Fruit fly (Drosophila melanogaster) whole organism, prepupa: Measurements from ENCODE around the gene Ance-2.
A peak's percentile ranks its signal among the peaks of the same experiment; 100 is the strongest.

Experiments used
- Blimp-1 ChIP-seq: fragments of 200-800 bp; sonication (Bioruptor generic); optimal IDR thresholded peaks from 3 replicates; lab custom pipeline; 2017; ENCODE audit warnings: missing biosample characterization, missing genetic modification characterization, mild to moderate bottlenecking, moderate library complexity, missing genetic modification reagents
- CG10631 ChIP-seq: fragments of 200-800 bp; sonication (Bioruptor generic); optimal IDR thresholded peaks from 2 replicates; lab custom pipeline; 2016; ENCODE audit warnings: missing biosample characterization, missing genetic modification characterization
- CG10669 ChIP-seq: fragments of 200-800 bp; sonication (Bioruptor generic); optimal IDR thresholded peaks from 3 replicates; lab custom pipeline; 2018; ENCODE audit warnings: missing biosample characterization, mild to moderate bottlenecking, missing genetic modification characterization, moderate library complexity
- CG11294 ChIP-seq: fragments of 200-800 bp; sonication (Bioruptor generic); IDR thresholded peaks from 2 replicates; pipeline ENCODE4 v1.3.6; 2022; ENCODE audit warnings: missing biosample characterization, missing genetic modification characterization
- CG11902 ChIP-seq: fragments of 200-800 bp; sonication (Bioruptor generic); optimal IDR thresholded peaks from 3 replicates; lab custom pipeline; 2016; ENCODE audit warnings: missing biosample characterization, missing genetic modification characterization
- CG15336 ChIP-seq: fragments of 200-800 bp; sonication (Bioruptor generic); IDR thresholded peaks from 2 replicates; pipeline ENCODE4 v1.3.6; 2022; ENCODE audit warnings: missing biosample characterization, missing genetic modification characterization
- CG1621 ChIP-seq: fragments of 200-800 bp; sonication (Bioruptor generic); optimal IDR thresholded peaks from 3 replicates; lab custom pipeline; 2018; ENCODE audit warnings: missing biosample characterization, mild to moderate bottlenecking, missing genetic modification characterization
- CG3032 ChIP-seq: fragments of 200-800 bp; optimal IDR thresholded peaks from 2 replicates; lab custom pipeline; 2019; ENCODE audit warnings: missing biosample characterization, mild to moderate bottlenecking, missing genetic modification characterization, moderate library complexity
- CG31627 ChIP-seq: fragments of 200-800 bp; sonication (Bioruptor generic); optimal IDR thresholded peaks from 3 replicates; lab custom pipeline; 2016; ENCODE audit warnings: missing biosample characterization, missing genetic modification characterization
- CG3919 ChIP-seq: fragments of 200-800 bp; sonication (Bioruptor generic); optimal IDR thresholded peaks from 3 replicates; lab custom pipeline; 2016; ENCODE audit warnings: missing biosample characterization, missing genetic modification characterization
- CG6163 ChIP-seq: fragments of 200-800 bp; sonication (Bioruptor generic); IDR thresholded peaks from 3 replicates; pipeline ENCODE4 v1.3.6; 2022; ENCODE audit warnings: missing biosample characterization, missing genetic modification characterization
- CG6276 ChIP-seq: fragments of 200-800 bp; sonication (Bioruptor generic); optimal IDR thresholded peaks from 2 replicates; lab custom pipeline; 2017; ENCODE audit warnings: missing biosample characterization, mild to moderate bottlenecking, missing genetic modification characterization
- CG6854 ChIP-seq: fragments of 200-800 bp; sonication (Bioruptor generic); optimal IDR thresholded peaks from 2 replicates; lab custom pipeline; 2017; ENCODE audit warnings: missing biosample characterization, mild to moderate bottlenecking, missing genetic modification characterization
- CG7368 ChIP-seq: fragments of 200-800 bp; sonication (Bioruptor generic); optimal IDR thresholded peaks from 3 replicates; lab custom pipeline; 2016; ENCODE audit warnings: missing biosample characterization, missing genetic modification characterization
- CG8119 ChIP-seq: fragments of 200-800 bp; sonication (Bioruptor generic); IDR thresholded peaks from 3 replicates; pipeline ENCODE4 v1.3.6; 2022; ENCODE audit warnings: missing biosample characterization, missing genetic modification characterization
- CG8319 ChIP-seq: fragments of 200-800 bp; sonication (Bioruptor generic); optimal IDR thresholded peaks from 3 replicates; lab custom pipeline; 2016; ENCODE audit warnings: missing biosample characterization, missing genetic modification characterization
- CG9139 ChIP-seq: fragments of 200-800 bp; sonication (Bioruptor generic); optimal IDR thresholded peaks from 3 replicates; lab custom pipeline; 2017; ENCODE audit warnings: missing biosample characterization, mild to moderate bottlenecking, missing genetic modification characterization
- Eip75B ChIP-seq: fragments of 200-800 bp; sonication (Bioruptor generic); optimal IDR thresholded peaks from 3 replicates; lab custom pipeline; 2016; ENCODE audit warnings: missing biosample characterization, missing genetic modification characterization
- Eip78C ChIP-seq: fragments of 200-800 bp; sonication (Bioruptor generic); peaks from one replicate; lab custom pipeline; 2016; ENCODE audit warnings: missing biosample characterization, missing genetic modification characterization
- Eip93F ChIP-seq: fragments of 200-800 bp; sonication (Bioruptor generic); optimal IDR thresholded peaks from 2 replicates; lab custom pipeline; 2016; ENCODE audit warnings: missing biosample characterization, mild to moderate bottlenecking, missing genetic modification characterization
- Ets21C ChIP-seq: fragments of 200-800 bp; sonication (Bioruptor generic); optimal IDR thresholded peaks from 3 replicates; lab custom pipeline; 2016; ENCODE audit warnings: missing biosample characterization, missing genetic modification characterization
- Ets96B ChIP-seq: fragments of 200-800 bp; optimal IDR thresholded peaks from 2 replicates; lab custom pipeline; 2019; ENCODE audit warnings: missing biosample characterization, mild to moderate bottlenecking, missing genetic modification characterization, moderate library complexity
- Hr39 ChIP-seq: fragments of 200-800 bp; sonication (Bioruptor generic); optimal IDR thresholded peaks from 2 replicates; lab custom pipeline; 2016; ENCODE audit warnings: missing biosample characterization, missing genetic modification characterization
- Hr4 ChIP-seq: fragments of 200-800 bp; sonication (Bioruptor generic); optimal IDR thresholded peaks from 3 replicates; lab custom pipeline; 2016; ENCODE audit warnings: missing biosample characterization, missing genetic modification characterization
- OdsH ChIP-seq: fragments of 200-800 bp; sonication (Bioruptor generic); optimal IDR thresholded peaks from 3 replicates; lab custom pipeline; 2016; ENCODE audit warnings: missing biosample characterization, missing genetic modification characterization
- Smox ChIP-seq: fragments of 200-800 bp; sonication (Bioruptor generic); optimal IDR thresholded peaks from 3 replicates; lab custom pipeline; 2016; ENCODE audit warnings: missing biosample characterization, missing genetic modification characterization
- Sox102F ChIP-seq: fragments of 200-800 bp; sonication (Bioruptor generic); optimal IDR thresholded peaks from 2 replicates; lab custom pipeline; 2016; ENCODE audit warnings: missing biosample characterization, mild to moderate bottlenecking, missing genetic modification characterization
- Sox14 ChIP-seq: fragments of 200-800 bp; sonication (Bioruptor generic); optimal IDR thresholded peaks from 3 replicates; lab custom pipeline; 2016; ENCODE audit warnings: missing biosample characterization, missing genetic modification characterization
- Sox15 ChIP-seq: fragments of 200-800 bp; sonication (Bioruptor generic); optimal IDR thresholded peaks from 3 replicates; lab custom pipeline; 2016; ENCODE audit warnings: missing biosample characterization, missing genetic modification characterization
- achi ChIP-seq: fragments of 200-800 bp; sonication (Bioruptor generic); optimal IDR thresholded peaks from 3 replicates; lab custom pipeline; 2016; ENCODE audit warnings: missing biosample characterization, missing genetic modification characterization
- acj6 ChIP-seq: fragments of 200-800 bp; sonication (Bioruptor generic); optimal IDR thresholded peaks from 3 replicates; lab custom pipeline; 2016; ENCODE audit warnings: missing biosample characterization, missing genetic modification characterization
- cyc ChIP-seq: fragments of 200-800 bp; sonication (Bioruptor generic); optimal IDR thresholded peaks from 3 replicates; lab custom pipeline; 2016; ENCODE audit warnings: missing biosample characterization, missing genetic modification characterization
- dac ChIP-seq: fragments of 200-800 bp; sonication (Bioruptor generic); optimal IDR thresholded peaks from 2 replicates; lab custom pipeline; 2017; ENCODE audit warnings: missing biosample characterization, mild to moderate bottlenecking, missing genetic modification characterization
- dsx ChIP-seq: fragments of 200-800 bp; optimal IDR thresholded peaks from 3 replicates; lab custom pipeline; 2019; ENCODE audit warnings: missing biosample characterization, mild to moderate bottlenecking, missing genetic modification characterization, moderate library complexity; ENCODE audit not compliant: poor library complexity, severe bottlenecking
- eg ChIP-seq: fragments of 200-800 bp; sonication (Bioruptor generic); IDR thresholded peaks from 3 replicates; pipeline ENCODE4 v1.3.6; 2022; ENCODE audit warnings: missing biosample characterization, missing genetic modification characterization
- esn ChIP-seq: fragments of 200-800 bp; sonication (Bioruptor generic); optimal IDR thresholded peaks from 2 replicates; lab custom pipeline; 2016; ENCODE audit warnings: missing biosample characterization, mild to moderate bottlenecking, missing genetic modification characterization, moderate library complexity
- fd59A ChIP-seq: fragments of 200-800 bp; sonication (Bioruptor generic); optimal IDR thresholded peaks from 2 replicates; lab custom pipeline; 2017; ENCODE audit warnings: missing biosample characterization, mild to moderate bottlenecking, missing genetic modification characterization, missing genetic modification reagents
- fd85E ChIP-seq: fragments of 200-800 bp; sonication (Bioruptor generic); optimal IDR thresholded peaks from 3 replicates; lab custom pipeline; 2016; ENCODE audit warnings: missing biosample characterization, missing genetic modification characterization
- fkh ChIP-seq: fragments of 200-800 bp; sonication (Bioruptor generic); optimal IDR thresholded peaks from 3 replicates; lab custom pipeline; 2017; ENCODE audit warnings: missing biosample characterization, mild to moderate bottlenecking, missing genetic modification characterization, moderate library complexity
- lz ChIP-seq: fragments of 200-800 bp; sonication (Bioruptor generic); optimal IDR thresholded peaks from 3 replicates; lab custom pipeline; 2016; ENCODE audit warnings: missing biosample characterization, missing genetic modification characterization
- net ChIP-seq: fragments of 200-800 bp; sonication (Bioruptor generic); optimal IDR thresholded peaks from 3 replicates; lab custom pipeline; 2016; ENCODE audit warnings: missing biosample characterization, missing genetic modification characterization
- pdm3 ChIP-seq: fragments of 200-800 bp; sonication (Bioruptor generic); optimal IDR thresholded peaks from 3 replicates; lab custom pipeline; 2016; ENCODE audit warnings: missing biosample characterization, missing genetic modification characterization
- spab ChIP-seq: fragments of 200-800 bp; sonication (Bioruptor generic); optimal IDR thresholded peaks from 2 replicates; lab custom pipeline; 2017; ENCODE audit warnings: missing biosample characterization, mild to moderate bottlenecking, missing genetic modification characterization, missing genetic modification reagents
- ss ChIP-seq, 2 experiments: fragments of 200-800 bp; sonication (Bioruptor generic); optimal IDR thresholded peaks; 2 replicates in 1 of 2; 3 replicates in 1 of 2; lab custom pipeline; 2017 to 2018; ENCODE audit warnings: mild to moderate bottlenecking in 2 of 2, missing biosample characterization in 2 of 2, missing genetic modification characterization in 2 of 2, moderate library complexity in 1 of 2
- svp ChIP-seq: fragments of 200-800 bp; sonication (Bioruptor generic); peaks from one replicate; lab custom pipeline; 2016; ENCODE audit warnings: missing biosample characterization, missing genetic modification characterization
- vri ChIP-seq: fragments of 200-800 bp; sonication (Bioruptor generic); optimal IDR thresholded peaks from 3 replicates; lab custom pipeline; 2016; ENCODE audit warnings: missing biosample characterization, mild to moderate bottlenecking, missing genetic modification characterization

Ance-2 gene

dm6 chr2L:13904331-13904911, 4.7 kb upstream of the Ance-2 start, which contains the start of gene Smg5 (continued):
- TF ChIP-seq achi (GFP tag; lab: Kevin White, UChicago) (no peak), vri (peak; percentile 59), Blimp-1 (GFP tag; lab: Kevin White, UChicago) (peak; percentile 12), Ets21C (GFP tag; lab: Kevin White, UChicago) (peak; percentile 89), Eip78C (GFP tag; lab: Kevin White, UChicago) (peak; percentile 81), CG11902 (GFP tag; lab: Kevin White, UChicago) (peak; percentile 79), CG3032 (tag; lab: Kevin White, UChicago) (peak; percentile 70), esn (peak; percentile 91), fd59A (GFP tag; lab: Kevin White, UChicago) (peak; percentile 58), ss (GFP tag; optimal IDR thresholded peaks at IDR 0.05; lab: Kevin White, UChicago) (peak; percentile 45 to 51), Ets96B (tag; lab: Kevin White, UChicago) (peak; percentile 57), lz (GFP tag; lab: Kevin White, UChicago) (peak; percentile 92)

- TF ChIP-seq Sox15 (GFP tag; lab: Kevin White, UChicago) (no peak), eg (GFP tag; lab: Robert Waterston, UW) (peak; percentile 32; the same call in 1 of the 3 replicates), CG9139 (GFP tag; lab: Kevin White, UChicago) (peak; percentile 68), fd59A (GFP tag; lab: Kevin White, UChicago) (peak; percentile 35), CG31627 (GFP tag; lab: Kevin White, UChicago) (peak; percentile 19), CG6854 (GFP tag; lab: Kevin White, UChicago) (no peak), Blimp-1 (GFP tag; lab: Kevin White, UChicago) (no peak), lz (GFP tag; lab: Kevin White, UChicago) (peak; percentile 39), Hr4 (GFP tag; lab: Kevin White, UChicago) (peak; percentile 30), CG8119 (GFP tag; lab: Robert Waterston, UW) (peak; percentile 34; the same call in 1 of the 3 replicates), acj6 (GFP tag; lab: Kevin White, UChicago) (peak; percentile 6), spab (no peak), Hr39 (GFP tag; lab: Kevin White, UChicago) (no peak), dsx (GFP tag; lab: Kevin White, UChicago) (peak; percentile 74), CG6276 (peak; percentile 16), fd85E (GFP tag; lab: Kevin White, UChicago) (no peak), Sox14 (GFP tag; lab: Kevin White, UChicago) (peak; percentile 43), fkh (GFP tag; lab: Kevin White, UChicago) (peak; percentile 26), vri (peak; percentile 11), Eip75B (peak; percentile 44), CG11902 (GFP tag; lab: Kevin White, UChicago) (no peak), CG7368 (GFP tag; lab: Kevin White, UChicago) (peak; percentile 15), Eip93F (no peak), CG10669 (peak; percentile 50), CG1621 (peak; percentile 68), esn (peak; percentile 59), CG15336 (GFP tag; lab: Robert Waterston, UW) (peak; percentile 56), CG11294 (0 out of 2 replicates have a peak, but pooled peaks have one; percentile 24), achi (GFP tag; lab: Kevin White, UChicago) (no peak), Sox102F (GFP tag; lab: Kevin White, UChicago) (peak; percentile 46), pdm3 (peak; percentile 27), net (peak; percentile 23), dac (no peak), OdsH (peak; percentile 38), Smox (peak; percentile 0), CG3919 (GFP tag; lab: Kevin White, UChicago) (peak; percentile 56), CG10631 (peak; percentile 60), svp (peak; percentile 49), CG6163 (GFP tag; lab: Robert Waterston, UW) (peak; percentile 61), CG8319 (GFP tag; lab: Kevin White, UChicago) (no peak), cyc (GFP tag; lab: Kevin White, UChicago) (peak; percentile 33), Eip78C (GFP tag; lab: Kevin White, UChicago) (peak; percentile 81)
Observed at dm6 chr2L:13905072-13905847, 3.9 kb upstream of the Ance-2 start, which contains the start of gene Ance. Ance (plus strand) TSS chr2L:13905645.
